Worm (Caenorhabditis elegans): ENCODE data around the gene R10E8.2.
"Not testable (repeated sequence)": the region's sequence is repeated elsewhere in the genome, so short reads cannot be mapped to it uniquely, and the experiment has no call there.

Gene R10E8.2

ce11 chrV:18253494-18253893 is at the start of gene R10E8.2:
Gene R10E8.2, plus strand, starts transcription at chrV:18253794.
- no peak for TF ChIP-seq F52B5.7 (tag; optimal IDR thresholded peaks at IDR 0.05)
- no peak for TF ChIP-seq tlf-1 (GFP tag; optimal IDR thresholded peaks at IDR 0.05)
- TF ChIP-seq chd-7 (tag; optimal IDR thresholded peaks at IDR 0.05), result no peak
- no peak for TF ChIP-seq cebp-1 (GFP tag; IDR thresholded peaks at IDR 0.05)
- no peak for TF ChIP-seq cebp-1 (tag; optimal IDR thresholded peaks at IDR 0.05)
- TF ChIP-seq zim-3 (tag; optimal IDR thresholded peaks at IDR 0.05), result no peak
- TF ChIP-seq nhr-179 (tag; optimal IDR thresholded peaks at IDR 0.05), result no peak
- TF ChIP-seq hsf-1 (GFP tag; IDR thresholded peaks at IDR 0.05), result no peak
- no peak for TF ChIP-seq snpc-4 (GFP tag; optimal IDR thresholded peaks at IDR 0.05)
- no peak for TF ChIP-seq snpc-4 (tag; optimal IDR thresholded peaks at IDR 0.05)
- TF ChIP-seq athp-1 (tag; optimal IDR thresholded peaks at IDR 0.05), result no peak
- TF ChIP-seq ztf-26 (tag; optimal IDR thresholded peaks at IDR 0.05), result no peak
- no peak for TF ChIP-seq ztf-18 (tag; optimal IDR thresholded peaks at IDR 0.05)
- no peak for TF ChIP-seq sdz-38 (tag; optimal IDR thresholded peaks at IDR 0.05)
- TF ChIP-seq D2030.7 (GFP tag; IDR thresholded peaks at IDR 0.05), result no peak
- TF ChIP-seq snpc-3.4 (tag; optimal IDR thresholded peaks at IDR 0.05), result no peak
- TF ChIP-seq ets-4 (GFP tag; optimal IDR thresholded peaks at IDR 0.05), result no peak
- no peak for TF ChIP-seq nhr-27 (tag; optimal IDR thresholded peaks at IDR 0.05)
- TF ChIP-seq atf-7 (tag; optimal IDR thresholded peaks at IDR 0.05), result no peak
- no peak for TF ChIP-seq ceh-27 (GFP tag; optimal IDR thresholded peaks at IDR 0.05)

DNA sequence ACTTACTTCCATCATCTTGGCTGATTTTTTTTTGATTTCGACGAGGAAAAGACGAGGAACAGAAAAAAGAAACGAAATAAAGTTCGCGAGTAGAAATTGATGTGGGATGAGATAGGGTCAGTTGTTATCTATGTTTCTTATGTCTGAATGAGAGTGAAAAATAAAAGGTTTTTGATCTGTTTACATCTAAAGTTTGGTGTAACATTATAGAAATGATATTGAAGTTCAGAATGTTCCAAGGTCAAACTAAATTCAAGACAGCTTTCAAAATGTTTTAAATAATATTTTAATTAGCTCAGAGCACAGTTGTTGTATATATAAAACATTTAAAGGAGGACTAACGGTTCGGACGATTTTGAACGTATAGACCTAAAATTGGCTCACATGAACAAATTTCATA is 44.5 kb upstream of the R10E8.2 start, which contains the start of gene F16H6.7:
Gene F16H6.7, minus strand, starts transcription at position 101 of the 400 bp plus-strand sequence.
- TF ChIP-seq somi-1 (GFP tag; optimal IDR thresholded peaks at IDR 0.05) (no peak), B0035.1 (tag; optimal IDR thresholded peaks at IDR 0.05) (no peak), dpff-1 (tag; optimal IDR thresholded peaks at IDR 0.05) (no peak), cebp-1 (GFP tag; IDR thresholded peaks at IDR 0.05) (no peak), cebp-1 (tag; optimal IDR thresholded peaks at IDR 0.05) (no peak), F10E7.11 (tag; optimal IDR thresholded peaks at IDR 0.05) (no peak), hmg-20 (GFP tag; IDR thresholded peaks at IDR 0.05) (no peak), ccch-3 (GFP tag; optimal IDR thresholded peaks at IDR 0.05) (no peak), zfh-2 (GFP tag; conservative IDR thresholded peaks at IDR 0.05) (no peak), F55B11.4 (tag; optimal IDR thresholded peaks at IDR 0.05; ENCODE audit: borderline replicate concordance, insufficient read depth) (no peak), ceh-58 (GFP tag; IDR thresholded peaks at IDR 0.05) (no peak), fkh-3 (tag; optimal IDR thresholded peaks at IDR 0.05) (no peak), athp-1 (tag; optimal IDR thresholded peaks at IDR 0.05) (no peak), F39B2.1 (GFP tag; IDR thresholded peaks at IDR 0.05) (no peak), snpc-1.3 (tag; optimal IDR thresholded peaks at IDR 0.05; ENCODE audit: insufficient read depth) (no peak)

DNA sequence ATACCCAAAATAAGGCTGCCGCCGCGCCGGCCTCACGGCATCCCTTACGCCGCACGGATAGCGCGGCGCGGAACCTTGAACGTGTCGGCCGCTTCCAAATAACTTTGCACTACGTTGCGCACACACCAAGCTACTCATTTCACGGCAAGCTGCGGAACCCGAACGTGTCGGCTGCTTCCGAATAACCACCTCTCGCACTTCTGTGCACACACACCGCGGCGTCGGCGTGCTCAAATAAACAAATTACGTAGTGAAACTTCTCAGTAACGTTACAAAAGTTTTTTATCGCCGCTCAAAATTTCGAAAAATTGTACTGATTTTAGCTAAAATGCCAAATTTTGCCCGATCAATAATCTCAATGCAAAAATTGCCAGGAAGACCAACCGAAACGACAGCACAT is 40.7 kb upstream of the R10E8.2 start:
- TF ChIP-seq zfh-2 (GFP tag; conservative IDR thresholded peaks at IDR 0.05), result 0 out of 2 replicates have a peak, but pooled peaks have one; percentile 54
- TF ChIP-seq zim-3 (tag; optimal IDR thresholded peaks at IDR 0.05), result no peak

DNA sequence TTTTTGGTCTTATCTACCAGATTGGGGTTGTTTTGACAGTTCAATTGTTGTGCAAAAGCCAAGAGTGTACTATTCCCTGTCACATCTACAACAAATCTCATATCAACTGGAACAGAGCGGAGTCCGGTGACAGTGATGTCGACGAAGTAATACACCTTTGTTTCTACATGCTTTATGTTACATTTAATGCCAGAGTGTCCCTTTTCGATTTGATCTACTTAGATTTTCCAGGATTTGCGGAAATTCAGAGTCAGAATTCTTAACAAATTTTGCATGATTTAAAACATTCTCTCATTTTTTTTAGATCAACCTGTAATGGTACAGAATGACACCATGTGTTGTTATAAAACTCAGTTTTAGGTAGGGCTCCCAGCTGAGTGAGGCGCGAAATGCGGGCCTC is 37.4 kb upstream of the R10E8.2 start, which contains the start of gene F16H6.8:
Gene F16H6.8, minus strand, starts transcription at position 101 of the 400 bp plus-strand sequence.
- not testable (repeated sequence) for TF ChIP-seq bed-2 (GFP tag; IDR thresholded peaks at IDR 0.05); sptf-2 (GFP tag; optimal IDR thresholded peaks at IDR 0.05); let-526 (GFP tag; IDR thresholded peaks at IDR 0.05)

Data from whole organism, young adult.